Fruit fly (Drosophila melanogaster) whole organism, prepupa: ENCODE results near the gene CG42780.

ENCODE experiments used
- CG10631 ChIP-seq: fragments of 200-800 bp; sonication (Bioruptor generic); optimal IDR thresholded peaks from 2 replicates; lab custom pipeline; 2016; ENCODE audit warnings: missing biosample characterization, missing genetic modification characterization
- CG15336 ChIP-seq: fragments of 200-800 bp; sonication (Bioruptor generic); IDR thresholded peaks from 2 replicates; pipeline ENCODE4 v1.3.6; 2022; ENCODE audit warnings: missing biosample characterization, missing genetic modification characterization
- CG3032 ChIP-seq: fragments of 200-800 bp; optimal IDR thresholded peaks from 2 replicates; lab custom pipeline; 2019; ENCODE audit warnings: missing biosample characterization, mild to moderate bottlenecking, missing genetic modification characterization, moderate library complexity
- CG3919 ChIP-seq: fragments of 200-800 bp; sonication (Bioruptor generic); optimal IDR thresholded peaks from 3 replicates; lab custom pipeline; 2016; ENCODE audit warnings: missing biosample characterization, missing genetic modification characterization
- Hr4 ChIP-seq: fragments of 200-800 bp; sonication (Bioruptor generic); optimal IDR thresholded peaks from 3 replicates; lab custom pipeline; 2016; ENCODE audit warnings: missing biosample characterization, missing genetic modification characterization
- dac ChIP-seq: fragments of 200-800 bp; sonication (Bioruptor generic); optimal IDR thresholded peaks from 2 replicates; lab custom pipeline; 2017; ENCODE audit warnings: missing biosample characterization, mild to moderate bottlenecking, missing genetic modification characterization
- pdm3 ChIP-seq: fragments of 200-800 bp; sonication (Bioruptor generic); optimal IDR thresholded peaks from 3 replicates; lab custom pipeline; 2016; ENCODE audit warnings: missing biosample characterization, missing genetic modification characterization

DNA sequence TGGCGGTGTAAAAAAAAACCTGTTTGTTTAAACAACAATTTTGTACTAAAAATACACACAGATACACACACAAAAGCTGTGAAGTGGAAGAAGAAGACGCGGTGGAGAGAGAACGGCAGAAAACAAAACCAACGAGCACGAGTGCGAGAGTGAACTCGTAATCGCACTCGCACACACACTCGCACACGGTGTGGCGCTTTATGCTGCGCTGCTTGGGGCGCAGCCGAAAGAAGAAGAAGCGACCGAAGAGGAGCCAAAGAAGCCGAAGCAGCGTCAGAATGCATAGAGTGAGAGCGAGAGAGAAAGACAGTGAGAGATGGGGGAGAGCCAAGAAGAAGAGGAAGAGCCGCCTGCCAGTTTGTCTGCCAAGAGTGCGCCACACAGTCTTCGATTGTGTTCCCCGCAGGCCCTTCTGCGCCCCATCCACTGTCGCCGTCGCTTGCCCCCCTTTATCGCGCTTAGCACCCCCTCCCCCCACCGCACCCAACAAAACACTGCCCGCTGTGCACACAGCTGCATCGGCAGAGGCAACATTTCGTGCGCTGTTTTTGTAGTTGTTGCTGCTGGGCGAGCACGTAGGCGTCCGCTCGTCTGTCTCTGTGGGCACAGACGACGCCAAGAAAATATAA, 31.2 kb downstream of the CG42780 start:
- no peak for TF ChIP-seq CG10631 (GFP tag; lab: Kevin White, UChicago)
- TF ChIP-seq CG3032 (tag; lab: Kevin White, UChicago), result no peak
- TF ChIP-seq Hr4 (GFP tag; lab: Kevin White, UChicago), result no peak
- no peak for TF ChIP-seq CG15336 (GFP tag; lab: Robert Waterston, UW)
- TF ChIP-seq pdm3 (GFP tag; lab: Kevin White, UChicago), result no peak
- TF ChIP-seq CG3919 (GFP tag; lab: Kevin White, UChicago), result no peak
- no peak for TF ChIP-seq dac
